Fruit fly (Drosophila melanogaster) whole organism, embryonic: ENCODE measurements around the gene CG13601.
A peak's percentile ranks its signal among the peaks of the same experiment; 100 is the strongest.

Experiments
- Adf1 ChIP-seq: fragments of 200-800 bp; sonication (Bioruptor generic); IDR thresholded peaks from 2 replicates; pipeline ENCODE4 v1.3.6; 2022; ENCODE audit warnings: missing biosample characterization, missing genetic modification characterization
- Antp ChIP-seq: fragments of 200-800 bp; sonication (Bioruptor generic); optimal IDR thresholded peaks from 3 replicates; lab custom pipeline; 2016; ENCODE audit warnings: missing biosample characterization, missing genetic modification characterization
- Blimp-1 ChIP-seq: fragments of 200-800 bp; sonication (Bioruptor generic); optimal IDR thresholded peaks from 3 replicates; lab custom pipeline; 2018; ENCODE audit warnings: missing biosample characterization, missing genetic modification characterization, mild to moderate bottlenecking, moderate library complexity, missing genetic modification reagents
- CG11093 ChIP-seq: fragments of 200-800 bp; sonication (Bioruptor generic); IDR thresholded peaks from 3 replicates; pipeline ENCODE4 v1.3.6; 2022; ENCODE audit warnings: missing biosample characterization, missing genetic modification characterization
- CG13287 ChIP-seq: fragments of 200-800 bp; sonication (Bioruptor generic); IDR thresholded peaks from 2 replicates; pipeline ENCODE4 v1.3.6; 2022; ENCODE audit warnings: missing biosample characterization, missing genetic modification characterization; ENCODE audit not compliant: partially characterized antibody
- CG15269 ChIP-seq: fragments of 200-800 bp; sonication (Bioruptor generic); optimal IDR thresholded peaks from 2 replicates; lab custom pipeline; 2018; ENCODE audit warnings: missing biosample characterization, mild to moderate bottlenecking, missing genetic modification characterization, moderate library complexity
- CG1529 ChIP-seq: fragments of 200-800 bp; sonication (Bioruptor generic); optimal IDR thresholded peaks from 3 replicates; lab custom pipeline; 2018; ENCODE audit warnings: missing biosample characterization, missing genetic modification characterization
- CG16863 ChIP-seq: fragments of 200-800 bp; sonication (Bioruptor generic); optimal IDR thresholded peaks from 3 replicates; lab custom pipeline; 2016; ENCODE audit warnings: missing biosample characterization, missing genetic modification characterization
- CG31224 ChIP-seq: fragments of 200-800 bp; sonication (Bioruptor generic); IDR thresholded peaks from 2 replicates; pipeline ENCODE4 v1.3.6; 2022; ENCODE audit warnings: missing biosample characterization, missing genetic modification characterization
- CG32532 ChIP-seq: fragments of 200-800 bp; sonication (Bioruptor generic); IDR thresholded peaks from 2 replicates; pipeline ENCODE4 v1.3.6; 2022; ENCODE audit warnings: missing biosample characterization, missing genetic modification characterization
- CG34224 ChIP-seq: fragments of 200-800 bp; sonication (Bioruptor generic); IDR thresholded peaks from 3 replicates; pipeline ENCODE4 v1.3.6; 2022; ENCODE audit warnings: missing biosample characterization, missing genetic modification characterization; ENCODE audit not compliant: partially characterized antibody
- CG3847 ChIP-seq: fragments of 200-800 bp; sonication (Bioruptor generic); IDR thresholded peaks from 2 replicates; pipeline ENCODE4 v1.3.6; 2022; ENCODE audit warnings: missing biosample characterization, missing genetic modification characterization
- CG4328 ChIP-seq: fragments of 200-800 bp; sonication (Bioruptor generic); optimal IDR thresholded peaks from 3 replicates; lab custom pipeline; 2017; ENCODE audit warnings: missing biosample characterization, missing genetic modification reagents, missing genetic modification characterization
- CG5180 ChIP-seq: fragments of 200-800 bp; sonication (Bioruptor generic); optimal IDR thresholded peaks from 3 replicates; lab custom pipeline; 2017; ENCODE audit warnings: missing biosample characterization, missing genetic modification characterization, mild to moderate bottlenecking, moderate library complexity, missing genetic modification reagents
- CG6689 ChIP-seq: fragments of 200-800 bp; sonication (Bioruptor generic); IDR thresholded peaks from 2 replicates; pipeline ENCODE4 v1.3.6; 2022; ENCODE audit warnings: missing biosample characterization, missing genetic modification characterization
- CG8478 ChIP-seq: fragments of >200 bp; optimal IDR thresholded peaks from 2 replicates; lab custom pipeline; 2018
- CG8944 ChIP-seq: fragments of 200-800 bp; sonication (Bioruptor generic); optimal IDR thresholded peaks from 3 replicates; lab custom pipeline; 2016; ENCODE audit warnings: missing biosample characterization, missing genetic modification characterization
- CG9215 ChIP-seq: fragments of 200-800 bp; sonication (Bioruptor generic); IDR thresholded peaks from 2 replicates; pipeline ENCODE4 v1.3.6; 2022; ENCODE audit warnings: missing biosample characterization, missing genetic modification characterization
- CG9609 ChIP-seq: fragments of 200-800 bp; sonication (Bioruptor generic); optimal IDR thresholded peaks from 3 replicates; lab custom pipeline; 2016; ENCODE audit warnings: missing biosample characterization, missing genetic modification characterization
- CHES-1-like ChIP-seq: fragments of 200-800 bp; sonication (Bioruptor generic); optimal IDR thresholded peaks from 2 replicates; lab custom pipeline; 2016; ENCODE audit warnings: missing biosample characterization, missing genetic modification characterization
- Camta ChIP-seq: fragments of 200-800 bp; sonication (Bioruptor generic); optimal IDR thresholded peaks from 2 replicates; lab custom pipeline; 2016; ENCODE audit warnings: missing biosample characterization, missing genetic modification characterization
- Deaf1 ChIP-seq: fragments of 200-800 bp; optimal IDR thresholded peaks from 3 replicates; lab custom pipeline; 2019; ENCODE audit warnings: missing biosample characterization, mild to moderate bottlenecking, missing genetic modification characterization, moderate library complexity
- Ets97D ChIP-seq: fragments of 200-800 bp; sonication (Bioruptor generic); optimal IDR thresholded peaks from 3 replicates; lab custom pipeline; 2016; ENCODE audit warnings: missing biosample characterization, missing genetic modification characterization
- HHEX ChIP-seq: fragments of 200-800 bp; sonication (Bioruptor generic); optimal IDR thresholded peaks from 3 replicates; lab custom pipeline; 2017; ENCODE audit warnings: missing biosample characterization, mild to moderate bottlenecking, missing genetic modification characterization, missing genetic modification reagents
- Jarid2 ChIP-seq: fragments of 200-800 bp; sonication (Bioruptor generic); optimal IDR thresholded peaks from 3 replicates; lab custom pipeline; 2017; ENCODE audit warnings: mild to moderate bottlenecking, missing biosample characterization, missing genetic modification reagents, missing genetic modification characterization
- Kr ChIP-seq: fragments of 200-800 bp; sonication (Bioruptor generic); optimal IDR thresholded peaks from 2 replicates; lab custom pipeline; 2017; ENCODE audit warnings: missing biosample characterization, mild to moderate bottlenecking, missing genetic modification characterization
- PHDP ChIP-seq: fragments of 200-800 bp; sonication (Bioruptor generic); optimal IDR thresholded peaks from 3 replicates; lab custom pipeline; 2018; ENCODE audit warnings: missing biosample characterization, mild to moderate bottlenecking, missing genetic modification characterization, moderate library complexity
- Rx ChIP-seq: fragments of 200-800 bp; sonication (Bioruptor generic); IDR thresholded peaks from 2 replicates; pipeline ENCODE4 v1.3.6; 2022; ENCODE audit warnings: missing biosample characterization, missing genetic modification characterization
- Side ChIP-seq: fragments of 200-800 bp; sonication (Bioruptor generic); optimal IDR thresholded peaks from 2 replicates; lab custom pipeline; 2016; ENCODE audit warnings: missing biosample characterization, missing genetic modification characterization
- Six4 ChIP-seq: fragments of 200-800 bp; sonication (Bioruptor generic); optimal IDR thresholded peaks from 2 replicates; lab custom pipeline; 2016; ENCODE audit warnings: missing biosample characterization, missing genetic modification characterization
- Ssrp ChIP-seq: fragments of 200-800 bp; sonication (Bioruptor generic); optimal IDR thresholded peaks from 2 replicates; lab custom pipeline; 2018; ENCODE audit warnings: missing biosample characterization, mild to moderate bottlenecking, missing genetic modification characterization, moderate library complexity
- Taf1 ChIP-seq: fragments of 200-800 bp; sonication (Bioruptor generic); IDR thresholded peaks from 2 replicates; pipeline ENCODE4 v1.3.6; 2022; ENCODE audit warnings: missing biosample characterization, missing genetic modification characterization
- Trl ChIP-seq, 3 experiments: fragments of >200 bp in 2 of 3; fragments of 200-800 bp in 1 of 3; sonication (Bioruptor generic) in 1 of 3; optimal IDR thresholded peaks; 2 replicates in 1 of 3; 3 replicates in 2 of 3; lab custom pipeline; 2016 to 2017; ENCODE audit warnings: missing biosample characterization in 1 of 3, missing genetic modification characterization in 1 of 3
- Xrp1 ChIP-seq: fragments of 200-800 bp; sonication (Bioruptor generic); IDR thresholded peaks from 2 replicates; pipeline ENCODE4 v1.3.6; 2022; ENCODE audit warnings: missing biosample characterization, missing genetic modification characterization
- dm ChIP-seq: fragments of 200-800 bp; sonication (Bioruptor generic); optimal IDR thresholded peaks from 3 replicates; lab custom pipeline; 2016; ENCODE audit warnings: missing biosample characterization, missing genetic modification characterization
- fd64A ChIP-seq: fragments of 200-800 bp; sonication (Bioruptor generic); optimal IDR thresholded peaks from 3 replicates; lab custom pipeline; 2018; ENCODE audit warnings: missing biosample characterization, mild to moderate bottlenecking, missing genetic modification characterization
- gcm2 ChIP-seq: fragments of 200-800 bp; sonication (Bioruptor generic); optimal IDR thresholded peaks from 2 replicates; lab custom pipeline; 2016; ENCODE audit warnings: missing biosample characterization, missing genetic modification characterization
- hkb ChIP-seq, 2 experiments: fragments of 200-800 bp in 1 of 2; fragments of >200 bp in 1 of 2; sonication (Bioruptor generic) in 1 of 2; IDR thresholded peaks in 1 of 2; optimal IDR thresholded peaks in 1 of 2; 2 replicates each; pipeline versions ENCODE4 v1.3.6 to Lab custom; 2017 to 2022; ENCODE audit warnings: missing biosample characterization in 1 of 2, missing genetic modification characterization in 1 of 2
- klu ChIP-seq: fragments of 200-800 bp; sonication (Bioruptor generic); IDR thresholded peaks from 2 replicates; pipeline ENCODE4 v1.3.6; 2022; ENCODE audit warnings: missing biosample characterization, missing genetic modification characterization
- knrl ChIP-seq: fragments of 200-800 bp; sonication (Bioruptor generic); IDR thresholded peaks from 3 replicates; pipeline ENCODE4 v1.3.6; 2022; ENCODE audit warnings: missing biosample characterization, missing genetic modification characterization; ENCODE audit not compliant: partially characterized antibody
- mam ChIP-seq: fragments of 200-800 bp; sonication (Bioruptor generic); optimal IDR thresholded peaks from 3 replicates; lab custom pipeline; 2016; ENCODE audit warnings: missing biosample characterization, missing genetic modification characterization
- nerfin-1 ChIP-seq: fragments of 200-800 bp; sonication (Bioruptor generic); optimal IDR thresholded peaks from 3 replicates; lab custom pipeline; 2019; ENCODE audit warnings: missing biosample characterization, mild to moderate bottlenecking, missing genetic modification characterization, moderate library complexity
- nmo ChIP-seq: fragments of 200-800 bp; sonication (Bioruptor generic); optimal IDR thresholded peaks from 2 replicates; lab custom pipeline; 2018; ENCODE audit warnings: missing biosample characterization, mild to moderate bottlenecking, missing genetic modification characterization, moderate library complexity
- pb ChIP-seq: fragments of 200-800 bp; sonication (Bioruptor generic); optimal IDR thresholded peaks from 3 replicates; lab custom pipeline; 2016; ENCODE audit warnings: missing biosample characterization, missing genetic modification characterization
- prd ChIP-seq, 3 experiments: fragments of >200 bp in 2 of 3; fragments of 200-800 bp in 1 of 3; sonication (Bioruptor generic) in 1 of 3; optimal IDR thresholded peaks in 2 of 3; IDR thresholded peaks in 1 of 3; 2 replicates in 2 of 3; 3 replicates in 1 of 3; pipeline versions ENCODE4 v1.3.6 to Lab custom; 2017 to 2022; ENCODE audit warnings: missing biosample characterization in 1 of 3, missing genetic modification characterization in 1 of 3
- sob ChIP-seq: fragments of 200-800 bp; sonication (Bioruptor generic); IDR thresholded peaks from 2 replicates; pipeline ENCODE4 v1.3.6; 2022; ENCODE audit warnings: missing biosample characterization, missing genetic modification characterization
- ssp ChIP-seq: fragments of 200-800 bp; sonication (Bioruptor generic); IDR thresholded peaks from 2 replicates; pipeline ENCODE4 v1.3.6; 2022; ENCODE audit warnings: missing biosample characterization, missing genetic modification characterization

CG13601 gene

DNA sequence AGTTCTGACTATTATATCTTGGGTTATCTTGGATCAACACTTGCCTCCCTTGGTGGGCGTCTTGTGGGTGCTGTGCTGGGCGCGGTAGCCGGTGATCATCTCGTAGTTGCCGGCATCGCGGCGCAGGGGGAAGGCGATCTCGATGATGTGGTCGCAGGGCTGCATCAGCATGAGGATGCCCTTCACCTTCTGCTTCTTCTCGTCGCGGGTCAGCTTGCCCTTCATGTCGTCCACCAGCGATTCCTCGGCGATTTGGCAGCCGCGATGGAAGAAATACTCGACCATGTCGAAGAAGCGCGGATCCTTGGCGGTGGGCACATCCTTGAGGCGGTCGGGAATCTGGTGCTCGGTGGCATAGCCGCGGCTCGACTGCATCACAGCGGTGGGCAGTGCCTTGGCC lies 15.1 kb upstream of the CG13601 start:
- TF ChIP-seq CG11093 (GFP tag; lab: Robert Waterston, UW): 0 out of 3 replicates have a peak, but pooled peaks have one; percentile 23
- no peak for TF ChIP-seq knrl (GFP tag; lab: Robert Waterston, UW)
- no peak for TF ChIP-seq CG34224
- peak; percentile 61 for TF ChIP-seq pb (GFP tag; lab: Kevin White, UChicago)
- no peak for TF ChIP-seq Blimp-1 (GFP tag; lab: Kevin White, UChicago)
- no peak for TF ChIP-seq nmo (GFP tag; lab: Kevin White, UChicago)
- peak; percentile 27 for TF ChIP-seq Antp
- no peak for TF ChIP-seq prd (optimal IDR thresholded peaks at IDR 0.05; lab: Kevin White, UChicago)
- 0 out of 3 replicates have a peak, but pooled peaks have one; percentile 13 for TF ChIP-seq prd (GFP tag; IDR thresholded peaks at IDR 0.05; lab: Robert Waterston, UW)
- TF ChIP-seq CG3847 (GFP tag; lab: Robert Waterston, UW): no peak
- TF ChIP-seq fd64A (GFP tag; lab: Kevin White, UChicago): no peak
- peak; percentile 13 for TF ChIP-seq CG8478 (lab: Kevin White, UChicago)
- peak; percentile 26 for TF ChIP-seq Camta (GFP tag; lab: Kevin White, UChicago)
- no peak for TF ChIP-seq klu (GFP tag; lab: Robert Waterston, UW)
- peak; percentile 10 for TF ChIP-seq CHES-1-like

DNA sequence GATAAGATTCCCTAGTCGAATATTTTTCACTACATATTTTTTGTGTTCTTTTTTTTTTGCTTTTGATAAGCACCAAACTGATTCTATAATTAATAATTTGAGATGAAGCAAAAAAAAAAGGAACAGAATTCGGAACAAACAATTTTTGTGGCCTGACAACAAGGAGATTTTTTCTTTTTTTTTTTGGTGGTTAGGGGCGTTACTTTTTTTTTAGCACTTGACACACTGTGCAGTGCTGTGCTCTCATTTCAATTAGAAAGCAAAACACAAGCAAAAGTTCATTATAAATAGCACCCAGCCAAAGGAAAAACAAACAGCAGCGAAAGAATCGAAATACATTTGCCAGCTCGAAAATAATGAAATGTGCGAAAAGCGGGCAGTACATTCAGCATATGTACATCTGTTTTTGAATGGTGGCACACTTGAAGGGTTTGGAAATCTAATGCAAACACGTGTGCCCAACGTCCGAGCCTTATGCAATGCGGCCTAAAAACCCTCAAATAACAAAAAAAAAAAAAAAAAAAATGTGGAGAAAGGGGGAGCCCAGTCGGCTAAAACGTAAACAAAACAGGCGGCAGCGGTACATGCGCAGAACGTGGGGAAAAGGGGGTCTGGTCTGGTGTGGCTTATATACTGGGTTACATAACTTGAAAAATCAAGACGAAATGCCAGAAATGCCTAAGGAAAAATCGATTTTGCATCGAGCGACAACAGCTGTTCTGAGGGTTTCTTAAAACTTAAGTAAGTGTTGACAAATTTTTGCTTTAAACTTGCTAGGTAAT lies 14.4 kb upstream of the CG13601 start:
- TF ChIP-seq ssp (GFP tag; lab: Robert Waterston, UW) (no peak), Ets97D (no peak), Taf1 (no peak), Trl (optimal IDR thresholded peaks at IDR 0.05; lab: Kevin White, UChicago) (no peak), Trl (GFP tag; optimal IDR thresholded peaks at IDR 0.05; lab: Kevin White, UChicago) (peak; percentile 31), CG13287 (GFP tag; lab: Robert Waterston, UW) (0 out of 2 replicates have a peak, but pooled peaks have one; percentile 7), CG16863 (GFP tag; lab: Kevin White, UChicago) (peak; percentile 40), CG4328 (GFP tag; lab: Kevin White, UChicago) (peak; percentile 30), CG8944 (peak; percentile 4), CG31224 (GFP tag; lab: Robert Waterston, UW) (no peak), Ssrp (tag; lab: Kevin White, UChicago) (peak; percentile 16), CG5180 (GFP tag; lab: Kevin White, UChicago) (no peak), Adf1 (GFP tag; lab: Robert Waterston, UW) (peak; percentile 26; the same call in 1 of the 2 replicates), CG1529 (GFP tag; lab: Kevin White, UChicago) (no peak), CG15269 (tag; lab: Kevin White, UChicago) (peak; percentile 19), PHDP (tag; lab: Kevin White, UChicago) (peak; percentile 48), CG9609 (GFP tag; lab: Kevin White, UChicago) (peak; percentile 0), mam (GFP tag; lab: Kevin White, UChicago) (peak; percentile 48), sob (GFP tag; lab: Robert Waterston, UW) (peak; percentile 54; the same call in 1 of the 2 replicates), Xrp1 (GFP tag; lab: Robert Waterston, UW) (peak; percentile 50; the same call in 1 of the 2 replicates), Deaf1 (tag; lab: Kevin White, UChicago) (no peak), Six4 (GFP tag; lab: Kevin White, UChicago) (no peak), hkb (optimal IDR thresholded peaks at IDR 0.05; lab: Kevin White, UChicago) (no peak), hkb (GFP tag; IDR thresholded peaks at IDR 0.05; lab: Robert Waterston, UW) (peak; percentile 40; the same call in 1 of the 2 replicates), Jarid2 (GFP tag; lab: Kevin White, UChicago) (no peak), Kr (GFP tag; lab: Kevin White, UChicago) (no peak), Side (GFP tag; lab: Kevin White, UChicago) (peak; percentile 13), gcm2 (no peak), Rx (GFP tag; lab: Robert Waterston, UW) (peak; percentile 25; the same call in 1 of the 2 replicates), CG6689 (GFP tag; lab: Robert Waterston, UW) (peak; percentile 66), CG9215 (GFP tag; lab: Robert Waterston, UW) (peak; percentile 38; the same call in 1 of the 2 replicates), nerfin-1 (no peak), dm (peak; percentile 7), CG32532 (GFP tag; lab: Robert Waterston, UW) (peak; percentile 76), HHEX (GFP tag; lab: Kevin White, UChicago) (peak; percentile 35)
